Worm (Caenorhabditis elegans) whole organism, early embryonic: ENCODE measurements around the gene grwd-1.

Experiments used
- ama-1 ChIP-seq: fragments of 150-350 bp; optimal IDR thresholded peaks from 2 replicates; lab custom pipeline; 2014
- ets-7 ChIP-seq: sonication (generic microtip); optimal IDR thresholded peaks from 2 replicates; lab custom pipeline; 2016; ENCODE audit warnings: missing genotype, missing genetic modification characterization, missing compliant biosample characterization
- flt-1 ChIP-seq: fragments of 200-800 bp; sonication (Bioruptor generic); IDR thresholded peaks from 2 replicates; pipeline ENCODE4 v1.3.6; 2022; ENCODE audit warnings: missing genetic modification characterization, missing compliant biosample characterization
- tbx-11 ChIP-seq: fragments of 200-800 bp; sonication (Bioruptor generic); IDR thresholded peaks from 2 replicates; pipeline ENCODE4 v1.3.6; 2022; ENCODE audit warnings: missing genetic modification characterization, missing compliant biosample characterization
- tra-4 ChIP-seq: sonication (generic microtip); optimal IDR thresholded peaks from 2 replicates; lab custom pipeline; 2017; ENCODE audit warnings: missing genetic modification characterization, missing compliant biosample characterization

- TF ChIP-seq ama-1 (no peak), flt-1 (GFP tag; lab: Robert Waterston, UW) (no peak), ets-7 (tag; lab: Kevin White, UChicago) (no peak), tra-4 (tag; lab: Kevin White, UChicago) (no peak), tbx-11 (no peak)
Measured at ce11 chrIII:5119063-5119462, 34.2 kb upstream of the grwd-1 start.
